Fruit fly (Drosophila melanogaster): ENCODE measurements around the gene CG12111.

Gene CG12111

DNA sequence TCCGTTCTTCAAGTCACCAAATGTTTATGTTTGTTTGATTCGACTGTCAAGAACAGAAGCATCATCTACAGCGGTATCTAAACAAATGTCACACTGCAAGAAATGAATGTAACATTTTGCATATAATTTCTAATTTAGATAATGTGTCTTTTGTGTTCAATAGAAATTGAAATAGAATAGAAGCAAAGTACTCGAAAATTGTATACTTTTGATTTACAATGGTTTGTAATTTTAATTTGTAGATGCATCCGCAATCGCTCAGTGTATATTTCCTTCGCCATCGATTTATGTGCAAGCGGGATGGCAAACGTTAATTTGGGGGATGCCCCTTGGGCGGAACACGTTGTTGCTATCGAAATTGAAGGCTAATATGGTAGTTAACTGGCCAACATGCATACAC is 32.6 kb downstream of the CG12111 start (continued):
- TF ChIP-seq danr (GFP tag; IDR thresholded peaks at IDR 0.05) = no peak
- TF ChIP-seq CG6791 (GFP tag; IDR thresholded peaks at IDR 0.05; ENCODE audit: partially characterized antibody) = no peak
- TF ChIP-seq Dbx (GFP tag; IDR thresholded peaks at IDR 0.05) = 0 out of 3 replicates have a peak, but pooled peaks have one; percentile 45
- peak; percentile 53 for TF ChIP-seq en (GFP tag; optimal IDR thresholded peaks at IDR 0.05)
- TF ChIP-seq CG8944 (GFP tag; optimal IDR thresholded peaks at IDR 0.05) = no peak
- no peak for TF ChIP-seq CG9797 (GFP tag; optimal IDR thresholded peaks at IDR 0.05)
- TF ChIP-seq Rx (GFP tag; IDR thresholded peaks at IDR 0.05) = no peak
- TF ChIP-seq CG31224 (GFP tag; IDR thresholded peaks at IDR 0.05) = 0 out of 2 replicates have a peak, but pooled peaks have one; percentile 30
- TF ChIP-seq hth (optimal IDR thresholded peaks at IDR 0.05) = no peak
- TF ChIP-seq sna (GFP tag; IDR thresholded peaks at IDR 0.05; ENCODE audit: partially characterized antibody) = no peak
- peak in 1 of 2 experiments; percentile 61 for TF ChIP-seq eve (GFP tag; optimal IDR thresholded peaks at IDR 0.05)
- TF ChIP-seq Med (GFP tag) = peak; percentile 87
- peak; percentile 39 for TF ChIP-seq CG8281 (tag; optimal IDR thresholded peaks at IDR 0.05)
- peak; percentile 39 for TF ChIP-seq Ravus (GFP tag; IDR thresholded peaks at IDR 0.05)
- TF ChIP-seq YL-1 (GFP tag; optimal IDR thresholded peaks at IDR 0.05) = no peak
- TF ChIP-seq prd (optimal IDR thresholded peaks at IDR 0.05) = no peak
- peak; percentile 69 for TF ChIP-seq prd (GFP tag; IDR thresholded peaks at IDR 0.05)
- TF ChIP-seq CG34224 (GFP tag; IDR thresholded peaks at IDR 0.05; ENCODE audit: partially characterized antibody) = no peak
- TF ChIP-seq CG31441 (GFP tag; IDR thresholded peaks at IDR 0.05) = peak; percentile 75
- no peak for TF ChIP-seq nerfin-2 (GFP tag; IDR thresholded peaks at IDR 0.05; ENCODE audit: partially characterized antibody)
- no peak for TF ChIP-seq klu (GFP tag; IDR thresholded peaks at IDR 0.05)
- TF ChIP-seq CG7786 (GFP tag; optimal IDR thresholded peaks at IDR 0.05) = peak; percentile 9
- TF ChIP-seq cas (GFP tag; IDR thresholded peaks at IDR 0.05) = no peak
- TF ChIP-seq disco-r (GFP tag; optimal IDR thresholded peaks at IDR 0.05) = no peak
- peak; percentile 47; the same call in 1 of the 2 replicates for TF ChIP-seq stc (GFP tag; IDR thresholded peaks at IDR 0.05)
- no peak for TF ChIP-seq ham (GFP tag; IDR thresholded peaks at IDR 0.05)
- TF ChIP-seq tap (tag; optimal IDR thresholded peaks at IDR 0.05) = peak; percentile 70
- TF ChIP-seq chif (GFP tag; optimal IDR thresholded peaks at IDR 0.05) = peak; percentile 51 to 60
- TF ChIP-seq Dref (GFP tag; IDR thresholded peaks at IDR 0.05) = no peak
- TF ChIP-seq CG14050 (GFP tag; IDR thresholded peaks at IDR 0.05) = peak; percentile 45; the same call in 1 of the 3 replicates
- peak; percentile 42 for TF ChIP-seq CG9817 (tag; optimal IDR thresholded peaks at IDR 0.05)
- TF ChIP-seq pnt (GFP tag; optimal IDR thresholded peaks at IDR 0.05) = peak; percentile 49
- peak; percentile 61 for TF ChIP-seq Pdp1 (GFP tag; optimal IDR thresholded peaks at IDR 0.05)
- TF ChIP-seq CG1233 (GFP tag; optimal IDR thresholded peaks at IDR 0.05) = peak; percentile 58
- peak; percentile 2 for TF ChIP-seq CG2116 (GFP tag; optimal IDR thresholded peaks at IDR 0.05)
- TF ChIP-seq kah (GFP tag; optimal IDR thresholded peaks at IDR 0.05) = peak; percentile 30
- no peak for TF ChIP-seq CG7963 (GFP tag; IDR thresholded peaks at IDR 0.05; ENCODE audit: partially characterized antibody)
- TF ChIP-seq zfh1 (GFP tag; IDR thresholded peaks at IDR 0.05) = peak; percentile 65; the same call in 2 of the 3 replicates
- peak; percentile 12 for TF ChIP-seq HLH54F (GFP tag; optimal IDR thresholded peaks at IDR 0.05)
- no peak for TF ChIP-seq mld (GFP tag; IDR thresholded peaks at IDR 0.05; ENCODE audit: partially characterized antibody)
- TF ChIP-seq CG31365 (tag; optimal IDR thresholded peaks at IDR 0.05) = no peak
- no peak for TF ChIP-seq gcm2 (GFP tag; optimal IDR thresholded peaks at IDR 0.05)
- peak; percentile 32 for TF ChIP-seq nerfin-1 (tag; optimal IDR thresholded peaks at IDR 0.05)
- no peak for TF ChIP-seq Stat92E (GFP tag; optimal IDR thresholded peaks at IDR 0.05)
- TF ChIP-seq org-1 (GFP tag; optimal IDR thresholded peaks at IDR 0.05) = peak; percentile 59
- TF ChIP-seq gem (tag; optimal IDR thresholded peaks at IDR 0.05) = peak; percentile 79
- TF ChIP-seq HLHmδ (GFP tag; optimal IDR thresholded peaks at IDR 0.05) = no peak
- TF ChIP-seq gfzf (GFP tag; optimal IDR thresholded peaks at IDR 0.05) = no peak
- peak in 1 of 3 experiments; percentile 41 for TF ChIP-seq lola (GFP tag; optimal IDR thresholded peaks at IDR 0.05)
- TF ChIP-seq knrl (GFP tag; IDR thresholded peaks at IDR 0.05; ENCODE audit: partially characterized antibody) = no peak

All from whole organism, embryonic.